Worm (Caenorhabditis elegans) whole organism, midembryonic: ENCODE data around the gene tim-1.

Experiments
- T22C8.4 ChIP-seq: fragments of 200-800 bp; sonication (Bioruptor generic); IDR thresholded peaks from 2 replicates; pipeline ENCODE4 v1.3.6; 2022; ENCODE audit warnings: missing genetic modification characterization, missing compliant biosample characterization
- cog-1 ChIP-seq: sonication (generic microtip); optimal IDR thresholded peaks from 2 replicates; lab custom pipeline; 2016; ENCODE audit warnings: missing genetic modification characterization, missing compliant biosample characterization
- flt-1 ChIP-seq: fragments of 200-800 bp; sonication (Bioruptor generic); IDR thresholded peaks from 2 replicates; pipeline ENCODE4 v1.3.6; 2022; ENCODE audit warnings: missing genetic modification characterization, missing compliant biosample characterization
- klf-2 ChIP-seq: fragments of 200-800 bp; sonication (Bioruptor generic); conservative IDR thresholded peaks from 2 replicates; pipeline ENCODE4 v1.3.6; 2022; ENCODE audit warnings: missing genetic modification reagents, missing genetic modification characterization, missing compliant biosample characterization
- med-1 ChIP-seq: sonication (generic microtip); optimal IDR thresholded peaks from 2 replicates; lab custom pipeline; 2017; ENCODE audit warnings: missing genetic modification characterization, mild to moderate bottlenecking, missing compliant biosample characterization, antibody characterized with exemption, missing genetic modification reagents; ENCODE audit not compliant: insufficient read depth
- ref-1 ChIP-seq: fragments of 200-800 bp; sonication (Bioruptor generic); conservative IDR thresholded peaks from 2 replicates; pipeline ENCODE4 v1.3.6; 2022; ENCODE audit warnings: missing genetic modification reagents, missing genetic modification characterization, missing compliant biosample characterization
- tab-1 ChIP-seq: fragments of 200-800 bp; sonication (Bioruptor generic); IDR thresholded peaks from 2 replicates; pipeline ENCODE4 v1.3.6; 2022; ENCODE audit warnings: missing genetic modification characterization, missing compliant biosample characterization
- ztf-23 ChIP-seq: fragments of 200-800 bp; sonication (Bioruptor generic); IDR thresholded peaks from 2 replicates; pipeline ENCODE4 v1.3.6; 2022; ENCODE audit warnings: missing genetic modification reagents, missing genetic modification characterization, missing compliant biosample characterization
- ztf-29 ChIP-seq: fragments of 200-800 bp; sonication (Bioruptor generic); IDR thresholded peaks from 2 replicates; pipeline ENCODE4 v1.3.6; 2022; ENCODE audit warnings: missing genetic modification reagents, missing genetic modification characterization, missing compliant biosample characterization

DNA sequence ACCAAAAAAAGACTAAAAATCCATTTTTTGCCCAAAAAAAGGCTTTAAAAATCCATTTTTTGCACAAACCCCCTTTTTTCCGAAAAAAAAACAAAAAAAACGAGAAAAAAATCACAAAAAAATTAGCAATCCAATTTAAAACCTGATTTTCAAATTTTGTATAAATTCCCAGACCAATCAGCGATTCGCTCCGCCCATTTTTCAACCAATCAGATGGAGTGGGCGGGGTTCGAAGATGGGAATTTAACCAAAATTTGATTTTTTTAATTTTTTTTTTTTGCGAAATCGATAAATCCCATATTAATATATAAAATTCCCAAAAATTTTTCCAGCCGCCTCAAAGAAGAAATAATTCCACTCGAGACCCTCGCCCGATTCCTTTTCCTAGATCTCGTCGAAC is 28.5 kb downstream of the tim-1 start:
- TF ChIP-seq ztf-29 (GFP tag; lab: Robert Waterston, UW) (no peak), flt-1 (GFP tag; lab: Robert Waterston, UW) (no peak), tab-1 (no peak), med-1 (GFP tag; lab: Kevin White, UChicago) (no peak), ref-1 (no peak), T22C8.4 (no peak), klf-2 (no peak), ztf-23 (GFP tag; lab: Robert Waterston, UW) (no peak), cog-1 (tag; lab: Kevin White, UChicago) (no peak)
